Fruit fly (Drosophila melanogaster) whole organism, embryonic: ENCODE results near the gene CG18131.

Experiments
- Atf-2 ChIP-seq: fragments of 200-800 bp; sonication (Bioruptor generic); optimal IDR thresholded peaks from 2 replicates; lab custom pipeline; 2016; ENCODE audit warnings: missing biosample characterization, missing genetic modification characterization
- C15 ChIP-seq: fragments of 200-800 bp; sonication (Bioruptor generic); IDR thresholded peaks from 3 replicates; pipeline ENCODE4 v1.3.6; 2022; ENCODE audit warnings: missing biosample characterization, missing genetic modification characterization
- CG10462 ChIP-seq: fragments of 200-800 bp; sonication (Bioruptor generic); optimal IDR thresholded peaks from 2 replicates; lab custom pipeline; 2016; ENCODE audit warnings: missing biosample characterization, missing genetic modification characterization
- CG10565 ChIP-seq: fragments of 200-800 bp; sonication (Bioruptor generic); optimal IDR thresholded peaks from 3 replicates; lab custom pipeline; 2016; ENCODE audit warnings: missing biosample characterization, mild to moderate bottlenecking, missing genetic modification characterization
- CG11696 ChIP-seq: fragments of 200-800 bp; sonication (Bioruptor generic); IDR thresholded peaks from 2 replicates; pipeline ENCODE4 v1.3.6; 2022; ENCODE audit warnings: missing biosample characterization, missing genetic modification characterization
- CG12219 ChIP-seq: fragments of 200-800 bp; sonication (Bioruptor generic); optimal IDR thresholded peaks from 3 replicates; lab custom pipeline; 2018; ENCODE audit warnings: missing biosample characterization, mild to moderate bottlenecking, missing genetic modification characterization
- CG13287 ChIP-seq: fragments of 200-800 bp; sonication (Bioruptor generic); IDR thresholded peaks from 2 replicates; pipeline ENCODE4 v1.3.6; 2022; ENCODE audit warnings: missing biosample characterization, missing genetic modification characterization; ENCODE audit not compliant: partially characterized antibody
- CG14441 ChIP-seq: fragments of 200-800 bp; sonication (Bioruptor generic); IDR thresholded peaks from 2 replicates; pipeline ENCODE4 v1.3.6; 2022; ENCODE audit warnings: missing biosample characterization, missing genetic modification characterization
- CG15514 ChIP-seq: fragments of 200-800 bp; sonication (Bioruptor generic); optimal IDR thresholded peaks from 3 replicates; lab custom pipeline; 2017; ENCODE audit warnings: missing biosample characterization, missing genetic modification characterization, mild to moderate bottlenecking, moderate library complexity, missing genetic modification reagents
- CG16813 ChIP-seq: fragments of 200-800 bp; sonication (Bioruptor generic); IDR thresholded peaks from 3 replicates; pipeline ENCODE4 v1.3.6; 2022; ENCODE audit warnings: missing biosample characterization, missing genetic modification characterization; ENCODE audit not compliant: partially characterized antibody
- CG42726 ChIP-seq: fragments of 200-800 bp; sonication (Bioruptor generic); IDR thresholded peaks from 2 replicates; pipeline ENCODE4 v1.3.6; 2022; ENCODE audit warnings: missing biosample characterization, missing genetic modification characterization; ENCODE audit not compliant: partially characterized antibody
- CG6254 ChIP-seq: fragments of 200-800 bp; sonication (Bioruptor generic); optimal IDR thresholded peaks from 3 replicates; lab custom pipeline; 2017; ENCODE audit warnings: mild to moderate bottlenecking, missing biosample characterization, missing genetic modification reagents, missing genetic modification characterization
- CG6654 ChIP-seq: fragments of 200-800 bp; sonication (Bioruptor generic); optimal IDR thresholded peaks from 2 replicates; lab custom pipeline; 2017; ENCODE audit warnings: missing biosample characterization, mild to moderate bottlenecking, missing genetic modification characterization
- CG7745 ChIP-seq: fragments of 200-800 bp; sonication (Bioruptor generic); optimal IDR thresholded peaks from 2 replicates; lab custom pipeline; 2018; ENCODE audit warnings: missing biosample characterization, mild to moderate bottlenecking, missing genetic modification characterization, moderate library complexity
- CG8478 ChIP-seq: fragments of >200 bp; optimal IDR thresholded peaks from 2 replicates; lab custom pipeline; 2018
- CG9817 ChIP-seq: fragments of 200-800 bp; sonication (Bioruptor generic); optimal IDR thresholded peaks from 2 replicates; lab custom pipeline; 2018; ENCODE audit warnings: missing biosample characterization, mild to moderate bottlenecking, missing genetic modification characterization, moderate library complexity
- Dad ChIP-seq: fragments of 200-800 bp; sonication (Bioruptor generic); optimal IDR thresholded peaks from 3 replicates; lab custom pipeline; 2016; ENCODE audit warnings: missing biosample characterization, missing genetic modification characterization
- Dll ChIP-seq: fragments of 200-800 bp; sonication (Bioruptor generic); IDR thresholded peaks from 4 replicates; pipeline ENCODE4 v1.3.6; 2022; ENCODE audit warnings: missing biosample characterization, missing genetic modification characterization; ENCODE audit not compliant: partially characterized antibody
- Dref ChIP-seq: fragments of 200-800 bp; sonication (Bioruptor generic); IDR thresholded peaks from 2 replicates; pipeline ENCODE4 v1.3.6; 2022; ENCODE audit warnings: missing biosample characterization, missing genetic modification characterization
- Ets65A ChIP-seq: fragments of 200-800 bp; sonication (Bioruptor generic); peaks from one replicate; lab custom pipeline; 2016; ENCODE audit warnings: missing biosample characterization, missing genetic modification characterization
- Fer3 ChIP-seq: fragments of 200-800 bp; sonication (Bioruptor generic); optimal IDR thresholded peaks from 2 replicates; lab custom pipeline; 2018; ENCODE audit warnings: missing biosample characterization, mild to moderate bottlenecking, missing genetic modification characterization, moderate library complexity
- Jarid2 ChIP-seq: fragments of 200-800 bp; sonication (Bioruptor generic); optimal IDR thresholded peaks from 3 replicates; lab custom pipeline; 2017; ENCODE audit warnings: mild to moderate bottlenecking, missing biosample characterization, missing genetic modification reagents, missing genetic modification characterization
- MESR4 ChIP-seq: fragments of 200-800 bp; sonication (Bioruptor generic); optimal IDR thresholded peaks from 2 replicates; lab custom pipeline; 2018; ENCODE audit warnings: missing biosample characterization, mild to moderate bottlenecking, missing genetic modification characterization, moderate library complexity
- Med ChIP-seq: fragments of 200-800 bp; sonication (Bioruptor generic); peaks from one replicate; lab custom pipeline; 2016; ENCODE audit warnings: missing biosample characterization, missing genetic modification characterization, mild to moderate bottlenecking, inconsistent platforms, moderate library complexity
- Poxn ChIP-seq: fragments of 200-800 bp; sonication (Bioruptor generic); IDR thresholded peaks from 2 replicates; pipeline ENCODE4 v1.3.6; 2022; ENCODE audit warnings: missing biosample characterization, missing genetic modification characterization
- Rfx ChIP-seq: fragments of 200-800 bp; sonication (Bioruptor generic); IDR thresholded peaks from 2 replicates; pipeline ENCODE4 v1.3.6; 2022; ENCODE audit warnings: missing biosample characterization, missing genetic modification characterization
- aop ChIP-seq: fragments of 200-800 bp; sonication (Bioruptor generic); IDR thresholded peaks from 2 replicates; pipeline ENCODE4 v1.3.6; 2022; ENCODE audit warnings: missing biosample characterization, missing genetic modification characterization
- bowl ChIP-seq: fragments of 200-800 bp; sonication (Bioruptor generic); IDR thresholded peaks from 2 replicates; pipeline ENCODE4 v1.3.6; 2022; ENCODE audit warnings: missing biosample characterization, missing genetic modification characterization
- cato ChIP-seq: fragments of 200-800 bp; sonication (Bioruptor generic); optimal IDR thresholded peaks from 2 replicates; lab custom pipeline; 2016; ENCODE audit warnings: missing biosample characterization, missing genetic modification characterization, borderline replicate concordance
- chinmo ChIP-seq: fragments of 200-800 bp; sonication (Bioruptor generic); IDR thresholded peaks from 4 replicates; pipeline ENCODE4 v1.3.6; 2022; ENCODE audit warnings: missing biosample characterization, missing genetic modification characterization; ENCODE audit not compliant: partially characterized antibody
- dimm ChIP-seq: fragments of 200-800 bp; sonication (Bioruptor generic); IDR thresholded peaks from 2 replicates; pipeline ENCODE4 v1.3.6; 2022; ENCODE audit warnings: missing biosample characterization, missing genetic modification characterization
- ems ChIP-seq: fragments of 200-800 bp; sonication (Bioruptor generic); optimal IDR thresholded peaks from 3 replicates; lab custom pipeline; 2016; ENCODE audit warnings: missing biosample characterization, missing genetic modification characterization
- eve ChIP-seq, 2 experiments: fragments of >200 bp; optimal IDR thresholded peaks; 2 replicates each; lab custom pipeline; 2017; ENCODE audit warnings: missing biosample characterization in 2 of 2, missing genetic modification characterization in 2 of 2
- fru ChIP-seq: fragments of >200 bp; optimal IDR thresholded peaks from 2 replicates; lab custom pipeline; 2017
- gt ChIP-seq: fragments of 200-800 bp; sonication (Bioruptor generic); IDR thresholded peaks from 2 replicates; pipeline ENCODE4 v1.3.6; 2022; ENCODE audit warnings: missing biosample characterization, missing genetic modification characterization
- inv ChIP-seq: fragments of 200-800 bp; sonication (Bioruptor generic); IDR thresholded peaks from 2 replicates; pipeline ENCODE4 v1.3.6; 2022; ENCODE audit warnings: missing biosample characterization, missing genetic modification characterization; ENCODE audit not compliant: partially characterized antibody
- ken ChIP-seq: fragments of 200-800 bp; sonication (Bioruptor generic); IDR thresholded peaks from 3 replicates; pipeline ENCODE4 v1.3.6; 2022; ENCODE audit warnings: missing biosample characterization, missing genetic modification characterization
- lov ChIP-seq, 2 experiments: fragments of 200-800 bp in 1 of 2; fragments of >200 bp in 1 of 2; sonication (Bioruptor generic) in 1 of 2; IDR thresholded peaks in 1 of 2; optimal IDR thresholded peaks in 1 of 2; 2 replicates in 1 of 2; 3 replicates in 1 of 2; pipeline versions ENCODE4 v1.3.6 to Lab custom; 2017 to 2022; ENCODE audit warnings: missing biosample characterization in 1 of 2, missing genetic modification characterization in 1 of 2
- pan ChIP-seq, 4 experiments: fragments of >200 bp in 3 of 4; fragments of 200-800 bp in 1 of 4; sonication (Bioruptor generic) in 1 of 4; optimal IDR thresholded peaks in 3 of 4; IDR thresholded peaks in 1 of 4; 2 replicates each; pipeline versions ENCODE4 v1.3.6 to Lab custom; 2017 to 2022; ENCODE audit warnings: missing biosample characterization in 2 of 4, missing genetic modification characterization in 2 of 4, mixed read lengths in 1 of 4
- peb ChIP-seq: fragments of 200-800 bp; sonication (Bioruptor generic); IDR thresholded peaks from 2 replicates; pipeline ENCODE4 v1.3.6; 2022; ENCODE audit warnings: missing biosample characterization, missing genetic modification characterization
- pita ChIP-seq: fragments of 200-800 bp; sonication (Bioruptor generic); optimal IDR thresholded peaks from 2 replicates; lab custom pipeline; 2017; ENCODE audit warnings: missing biosample characterization, mild to moderate bottlenecking, missing genetic modification characterization
- repo ChIP-seq: fragments of 200-800 bp; sonication (Bioruptor generic); optimal IDR thresholded peaks from 2 replicates; lab custom pipeline; 2016; ENCODE audit warnings: missing biosample characterization, missing genetic modification characterization
- shn ChIP-seq: fragments of 200-800 bp; sonication (Bioruptor generic); optimal IDR thresholded peaks from 3 replicates; lab custom pipeline; 2016; ENCODE audit warnings: missing biosample characterization, missing genetic modification characterization
- sisA ChIP-seq: fragments of 200-800 bp; sonication (Bioruptor generic); IDR thresholded peaks from 2 replicates; pipeline ENCODE4 v1.3.6; 2022; ENCODE audit warnings: missing biosample characterization, missing genetic modification characterization
- sr ChIP-seq: fragments of 200-800 bp; sonication (Bioruptor generic); IDR thresholded peaks from 3 replicates; pipeline ENCODE4 v1.3.6; 2022; ENCODE audit warnings: missing biosample characterization, missing genetic modification characterization
- tap ChIP-seq: fragments of 200-800 bp; optimal IDR thresholded peaks from 3 replicates; lab custom pipeline; 2019; ENCODE audit warnings: missing biosample characterization, mild to moderate bottlenecking, missing genetic modification characterization, moderate library complexity
- tio ChIP-seq: fragments of 200-800 bp; sonication (Bioruptor generic); optimal IDR thresholded peaks from 2 replicates; lab custom pipeline; 2017; ENCODE audit warnings: missing biosample characterization, missing genetic modification characterization, inconsistent platforms
- unpg ChIP-seq: fragments of 200-800 bp; sonication (Bioruptor generic); optimal IDR thresholded peaks from 3 replicates; lab custom pipeline; 2018; ENCODE audit warnings: missing biosample characterization, mild to moderate bottlenecking, missing genetic modification characterization, moderate library complexity
- vvl ChIP-seq: fragments of 200-800 bp; sonication (Bioruptor generic); IDR thresholded peaks from 2 replicates; pipeline ENCODE4 v1.3.6; 2022; ENCODE audit warnings: missing biosample characterization, missing genetic modification characterization
- zen2 ChIP-seq: fragments of 200-800 bp; sonication (Bioruptor generic); IDR thresholded peaks from 3 replicates; pipeline ENCODE4 v1.3.6; 2022; ENCODE audit warnings: missing biosample characterization, missing genetic modification characterization; ENCODE audit not compliant: partially characterized antibody
- zfh1 ChIP-seq: fragments of 200-800 bp; sonication (Bioruptor generic); IDR thresholded peaks from 3 replicates; pipeline ENCODE4 v1.3.6; 2022; ENCODE audit warnings: missing biosample characterization, missing genetic modification characterization

Gene CG18131

dm6 chr2L:1456305-1456704, 44.1 kb downstream of the CG18131 start (continued):
- TF ChIP-seq CG42726 (no peak), ken (peak; percentile 43; the same call in 1 of the 3 replicates), bowl (GFP tag; lab: Robert Waterston, UW) (no peak), Med (GFP tag; lab: Kevin White, UChicago) (peak; percentile 63), eve (GFP tag; optimal IDR thresholded peaks at IDR 0.05; lab: Kevin White, UChicago) (peak in 1 of 2 experiments; percentile 21), tio (no peak), CG13287 (GFP tag; lab: Robert Waterston, UW) (no peak), repo (GFP tag; lab: Kevin White, UChicago) (no peak), Jarid2 (GFP tag; lab: Kevin White, UChicago) (no peak), pan (optimal IDR thresholded peaks at IDR 0.05; lab: Kevin White, UChicago) (peak in 1 of 2 experiments; percentile 38), pan (GFP tag; optimal IDR thresholded peaks at IDR 0.05 in 1 of 2, IDR thresholded peaks at IDR 0.05 in 1 of 2) (no peak), Dad (no peak), chinmo (GFP tag; lab: Robert Waterston, UW) (no peak), sisA (no peak; the same call in 1 of the 2 replicates), CG14441 (GFP tag; lab: Robert Waterston, UW) (no peak), zfh1 (peak; percentile 89), shn (no peak), cato (GFP tag; lab: Kevin White, UChicago) (no peak), aop (GFP tag; lab: Robert Waterston, UW) (no peak), Atf-2 (no peak), lov (optimal IDR thresholded peaks at IDR 0.05; lab: Kevin White, UChicago) (no peak), lov (GFP tag; IDR thresholded peaks at IDR 0.05; lab: Robert Waterston, UW) (peak; percentile 64; the same call in 1 of the 3 replicates), Poxn (GFP tag; lab: Robert Waterston, UW) (no peak), CG16813 (GFP tag; lab: Robert Waterston, UW) (no peak), CG10462 (GFP tag; lab: Kevin White, UChicago) (peak; percentile 10), CG6254 (GFP tag; lab: Kevin White, UChicago) (peak; percentile 74), MESR4 (GFP tag; lab: Kevin White, UChicago) (no peak), Ets65A (GFP tag; lab: Kevin White, UChicago) (peak; percentile 48), vvl (peak; percentile 82), CG6654 (GFP tag; lab: Kevin White, UChicago) (peak; percentile 21), gt (GFP tag; lab: Robert Waterston, UW) (no peak), Dref (no peak), peb (peak; percentile 27), CG9817 (tag; lab: Kevin White, UChicago) (no peak), pita (GFP tag; lab: Kevin White, UChicago) (no peak), ems (GFP tag; lab: Kevin White, UChicago) (no peak), CG8478 (lab: Kevin White, UChicago) (no peak), inv (GFP tag; lab: Robert Waterston, UW) (no peak), Fer3 (no peak), CG12219 (GFP tag; lab: Kevin White, UChicago) (peak; percentile 27), CG15514 (no peak), tap (tag; lab: Kevin White, UChicago) (peak; percentile 60), zen2 (GFP tag; lab: Robert Waterston, UW) (no peak), dimm (GFP tag; lab: Robert Waterston, UW) (no peak), Rfx (GFP tag; lab: Robert Waterston, UW) (no peak), unpg (peak; percentile 59), C15 (GFP tag; lab: Robert Waterston, UW) (no peak), CG7745 (tag; lab: Kevin White, UChicago) (no peak), Dll (no peak), CG10565 (GFP tag; lab: Kevin White, UChicago) (no peak), fru (lab: Kevin White, UChicago) (no peak), sr (GFP tag; lab: Robert Waterston, UW) (no peak), CG11696 (GFP tag; lab: Robert Waterston, UW) (no peak)
